Worm (Caenorhabditis elegans): ENCODE results near the gene srt-6.

DNA sequence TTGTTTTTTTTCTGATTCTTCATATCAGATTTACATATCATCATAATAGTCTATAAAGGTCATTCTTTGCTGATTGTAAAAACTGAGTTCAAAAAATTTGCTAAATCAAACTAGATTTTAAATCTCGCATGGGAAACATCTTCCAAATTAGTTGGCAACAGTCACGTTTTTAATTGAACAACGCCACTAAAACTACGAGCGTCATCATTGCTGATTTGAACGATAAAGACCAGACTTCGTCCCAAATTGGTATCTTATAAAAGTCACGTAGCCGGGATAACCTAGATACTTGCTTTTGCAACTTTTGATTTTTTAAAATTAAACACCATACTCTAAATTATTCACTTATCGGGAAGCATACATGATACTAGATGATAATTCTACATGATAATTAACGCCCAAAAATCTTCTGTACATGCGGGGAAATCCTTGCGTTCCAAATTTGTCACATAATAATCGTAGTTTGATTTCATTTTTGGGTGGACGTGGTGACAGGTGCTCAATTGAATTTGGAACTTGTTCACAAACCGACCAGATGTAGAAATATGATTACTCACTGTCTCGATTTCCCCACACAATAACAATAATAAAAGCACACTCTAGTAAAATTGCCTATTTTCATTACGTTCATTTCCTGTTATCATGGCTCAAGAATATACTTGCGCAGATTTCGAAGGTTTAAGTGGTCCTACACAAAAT, 8.6 kb upstream of the srt-6 start, which contains the start of gene srw-67:
- TF ChIP-seq zag-1 (tag; optimal IDR thresholded peaks at IDR 0.05) (no peak), nhr-11 (tag; optimal IDR thresholded peaks at IDR 0.05) (no peak), nhr-237 (tag; optimal IDR thresholded peaks at IDR 0.05) (no peak), snpc-4 (tag; optimal IDR thresholded peaks at IDR 0.05) (no peak), F13H6.1 (tag; optimal IDR thresholded peaks at IDR 0.05) (no peak), ztf-11 (tag; optimal IDR thresholded peaks at IDR 0.05) (no peak), sem-4 (tag; optimal IDR thresholded peaks at IDR 0.05) (no peak), unc-55 (GFP tag; optimal IDR thresholded peaks at IDR 0.05) (no peak), unc-62 (GFP tag; optimal IDR thresholded peaks at IDR 0.05) (no peak), nhr-77 (tag; optimal IDR thresholded peaks at IDR 0.05) (no peak), ceh-82 (tag; optimal IDR thresholded peaks at IDR 0.05) (no peak), mab-5 (tag; optimal IDR thresholded peaks at IDR 0.05) (no peak), nhr-12 (tag; optimal IDR thresholded peaks at IDR 0.05) (no peak)

Data from whole organism, L2 larva.